Worm (Caenorhabditis elegans) whole organism, L3 larva: Measurements from ENCODE around the gene F55C12.19.

ENCODE experiments used
- R02D3.7 ChIP-seq: fragments of 150-350 bp; optimal IDR thresholded peaks from 2 replicates; lab custom pipeline; 2014; ENCODE audit warnings: missing biosample characterization, missing genetic modification characterization
- ZK546.5 ChIP-seq: sonication (generic microtip); optimal IDR thresholded peaks from 2 replicates; lab custom pipeline; 2017; ENCODE audit warnings: missing biosample characterization, missing genetic modification characterization
- ama-1 ChIP-seq: fragments of 150-350 bp; optimal IDR thresholded peaks from 2 replicates; lab custom pipeline; 2018
- ceh-28 ChIP-seq: fragments of 150-350 bp; optimal IDR thresholded peaks from 2 replicates; lab custom pipeline; 2014; ENCODE audit warnings: missing biosample characterization, missing genetic modification reagents, missing genetic modification characterization
- ceh-82 ChIP-seq: fragments of 150-350 bp; optimal IDR thresholded peaks from 2 replicates; lab custom pipeline; 2014; ENCODE audit warnings: missing biosample characterization, missing genetic modification characterization
- daf-12 ChIP-seq: fragments of 150-350 bp; optimal IDR thresholded peaks from 2 replicates; lab custom pipeline; 2014; ENCODE audit warnings: missing biosample characterization, missing genetic modification reagents, missing genetic modification characterization
- egl-27 ChIP-seq: sonication (generic microtip); optimal IDR thresholded peaks from 4 replicates; lab custom pipeline; 2017; ENCODE audit warnings: missing biosample characterization, missing genetic modification reagents, missing genetic modification characterization
- egl-5 ChIP-seq: fragments of 150-350 bp; optimal IDR thresholded peaks from 2 replicates; lab custom pipeline; 2017; ENCODE audit warnings: missing biosample characterization, missing genetic modification reagents, missing genetic modification characterization, inconsistent platforms
- elt-1 ChIP-seq: fragments of 150-350 bp; optimal IDR thresholded peaks from 2 replicates; lab custom pipeline; 2014; ENCODE audit warnings: missing biosample characterization, missing genetic modification characterization
- elt-2 ChIP-seq: sonication (generic microtip); optimal IDR thresholded peaks from 2 replicates; lab custom pipeline; 2016; ENCODE audit warnings: missing genetic modification reagents, mild to moderate bottlenecking, missing genetic modification characterization, missing compliant biosample characterization
- elt-3 ChIP-seq, 3 experiments: fragments of 150-350 bp in 1 of 3; sonication (generic microtip) in 2 of 3; optimal IDR thresholded peaks; 2 replicates in 2 of 3; 4 replicates in 1 of 3; lab custom pipeline; 2014 to 2017; ENCODE audit warnings: missing biosample characterization in 3 of 3, missing genetic modification characterization in 3 of 3
- eor-1 ChIP-seq, 2 experiments: fragments of 150-350 bp; optimal IDR thresholded peaks; 2 replicates each; lab custom pipeline; 2014 to 2018; ENCODE audit warnings: missing biosample characterization in 2 of 2, missing genetic modification characterization in 2 of 2
- fkh-10 ChIP-seq: sonication (generic microtip); optimal IDR thresholded peaks from 2 replicates; lab custom pipeline; 2017; ENCODE audit warnings: missing biosample characterization, missing genetic modification reagents, missing genetic modification characterization
- fkh-2 ChIP-seq: fragments of 150-350 bp; optimal IDR thresholded peaks from 2 replicates; lab custom pipeline; 2014; ENCODE audit warnings: missing biosample characterization, missing genetic modification reagents, missing genetic modification characterization
- hmg-11 ChIP-seq: sonication (generic microtip); optimal IDR thresholded peaks from 2 replicates; lab custom pipeline; 2016; ENCODE audit warnings: missing genetic modification characterization, missing compliant biosample characterization
- lin-15B ChIP-seq: fragments of 150-350 bp; optimal IDR thresholded peaks from 2 replicates; lab custom pipeline; 2014; ENCODE audit warnings: missing biosample characterization, missing genetic modification characterization
- mdl-1 ChIP-seq: fragments of 150-350 bp; optimal IDR thresholded peaks from 2 replicates; lab custom pipeline; 2014; ENCODE audit warnings: missing biosample characterization, missing genetic modification characterization
- nfya-1 ChIP-seq: sonication (generic microtip); optimal IDR thresholded peaks from 2 replicates; lab custom pipeline; 2017; ENCODE audit warnings: missing genetic modification characterization, mild to moderate bottlenecking, missing compliant biosample characterization, antibody characterized with exemption, moderate library complexity; ENCODE audit not compliant: insufficient read depth
- nhr-11 ChIP-seq: fragments of 150-350 bp; optimal IDR thresholded peaks from 2 replicates; lab custom pipeline; 2014; ENCODE audit warnings: missing biosample characterization, missing genetic modification characterization
- nhr-12 ChIP-seq: fragments of 150-350 bp; optimal IDR thresholded peaks from 2 replicates; lab custom pipeline; 2014; ENCODE audit warnings: missing biosample characterization, missing genetic modification characterization
- nhr-23 ChIP-seq: fragments of 150-350 bp; optimal IDR thresholded peaks from 2 replicates; lab custom pipeline; 2014; ENCODE audit warnings: missing biosample characterization, missing genetic modification reagents, missing genetic modification characterization
- nhr-237 ChIP-seq: fragments of 150-350 bp; optimal IDR thresholded peaks from 2 replicates; lab custom pipeline; 2014; ENCODE audit warnings: missing biosample characterization, missing genetic modification characterization
- pha-4 ChIP-seq: fragments of 150-350 bp; optimal IDR thresholded peaks from 2 replicates; lab custom pipeline; 2014; ENCODE audit warnings: missing biosample characterization, missing genetic modification reagents, missing genetic modification characterization
- sea-2 ChIP-seq: fragments of 150-350 bp; sonication (generic microtip); optimal IDR thresholded peaks from 4 replicates; lab custom pipeline; 2014; ENCODE audit warnings: missing biosample characterization, missing genetic modification reagents, missing genetic modification characterization
- skn-1 ChIP-seq: fragments of 150-350 bp; optimal IDR thresholded peaks from 2 replicates; lab custom pipeline; 2014; ENCODE audit warnings: missing biosample characterization, missing genetic modification characterization
- snpc-4 ChIP-seq: fragments of 150-350 bp; optimal IDR thresholded peaks from 2 replicates; lab custom pipeline; 2014; ENCODE audit warnings: missing biosample characterization, missing genetic modification characterization
- tbx-2 ChIP-seq: sonication (generic microtip); optimal IDR thresholded peaks from 2 replicates; lab custom pipeline; 2016; ENCODE audit warnings: mild to moderate bottlenecking, missing genetic modification characterization, missing compliant biosample characterization
- unc-39 ChIP-seq: sonication (generic microtip); optimal IDR thresholded peaks from 4 replicates; lab custom pipeline; 2017; ENCODE audit warnings: missing biosample characterization, missing genetic modification characterization
- unc-62 ChIP-seq: fragments of 150-350 bp; sonication (generic microtip); optimal IDR thresholded peaks from 4 replicates; lab custom pipeline; 2014; ENCODE audit warnings: missing biosample characterization, missing genetic modification reagents, missing genetic modification characterization
- zag-1 ChIP-seq: fragments of 150-350 bp; optimal IDR thresholded peaks from 2 replicates; lab custom pipeline; 2014; ENCODE audit warnings: missing biosample characterization, missing genetic modification characterization
- ztf-11 ChIP-seq: fragments of 150-350 bp; optimal IDR thresholded peaks from 2 replicates; lab custom pipeline; 2014; ENCODE audit warnings: missing biosample characterization, missing genetic modification characterization
- ztf-4 ChIP-seq: fragments of 150-350 bp; optimal IDR thresholded peaks from 2 replicates; lab custom pipeline; 2014; ENCODE audit warnings: missing biosample characterization, missing genetic modification characterization

The F55C12.19 gene

ce11 chrII:5835146-5835545 is 30.8 kb upstream of the F55C12.19 start:
- no peak for TF ChIP-seq hmg-11 (tag; lab: Kevin White, UChicago)
- TF ChIP-seq fkh-2 (tag; lab: Kevin White, UChicago) = no peak
- TF ChIP-seq R02D3.7 = no peak
- TF ChIP-seq unc-62 (GFP tag; lab: Kevin White, UChicago) = no peak
- no peak for TF ChIP-seq ztf-11
- TF ChIP-seq fkh-10 (GFP tag; lab: Kevin White, UChicago) = no peak
- TF ChIP-seq ZK546.5 (tag; lab: Kevin White, UChicago) = no peak
- TF ChIP-seq skn-1 = no peak
- TF ChIP-seq ceh-28 (tag; lab: Kevin White, UChicago) = no peak
- TF ChIP-seq elt-1 = no peak
- no peak for TF ChIP-seq mdl-1 (tag; lab: Kevin White, UChicago)
- TF ChIP-seq nhr-23 (tag; lab: Kevin White, UChicago) = no peak
- no peak for TF ChIP-seq unc-39 (tag; lab: Kevin White, UChicago)
- TF ChIP-seq sea-2 = no peak
- no peak for TF ChIP-seq elt-2 (tag; lab: Kevin White, UChicago)
- TF ChIP-seq, all 47 proteins: peak for 0

DNA sequence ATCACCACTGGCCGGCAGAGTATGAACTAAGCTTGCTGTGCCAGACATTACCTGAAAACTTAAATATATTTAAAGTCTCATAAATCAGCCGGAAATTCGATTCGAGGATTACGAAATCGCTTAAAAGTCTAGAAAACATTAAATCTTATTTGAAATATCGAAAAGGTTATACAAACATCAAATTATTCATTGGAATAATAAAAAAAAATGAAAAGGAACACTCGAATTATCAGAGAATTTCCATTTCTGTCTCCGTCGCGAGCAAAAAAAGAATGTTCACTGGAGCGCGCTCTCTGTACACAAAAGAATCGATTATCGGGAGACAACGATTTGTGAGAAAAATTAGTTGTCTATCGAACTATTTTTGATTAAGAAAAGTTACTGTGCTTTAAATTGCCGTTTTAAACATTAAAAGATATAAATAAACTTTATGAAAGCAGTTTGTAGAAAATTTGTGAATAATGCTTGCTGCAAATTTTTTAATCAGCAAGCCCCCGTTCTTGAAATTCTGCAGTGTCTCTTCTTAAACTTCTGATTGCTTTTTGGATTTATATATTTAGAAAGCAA is 29.7 kb upstream of the F55C12.19 start, which contains the start of gene fzo-1:
Gene fzo-1, minus strand, starts transcription at position 51 of the 567 bp plus-strand sequence.
- no peak for TF ChIP-seq ceh-82
- TF ChIP-seq egl-5 (tag; lab: Kevin White, UChicago) = no peak
- peak; percentile 22 for TF ChIP-seq fkh-10 (GFP tag; lab: Kevin White, UChicago)
- TF ChIP-seq unc-62 (GFP tag; lab: Kevin White, UChicago) = no peak
- peak; percentile 72 for TF ChIP-seq pha-4
- TF ChIP-seq snpc-4 (tag; lab: Kevin White, UChicago) = peak; percentile 29
- TF ChIP-seq ama-1 (lab: Kevin White, UChicago) = no peak
- no peak for TF ChIP-seq daf-12 (tag; lab: Kevin White, UChicago)
- TF ChIP-seq elt-3 (tag; optimal IDR thresholded peaks at IDR 0.05; lab: Kevin White, UChicago) = no peak
- no peak for TF ChIP-seq tbx-2
- TF ChIP-seq egl-27 (tag; lab: Kevin White, UChicago) = no peak
- TF ChIP-seq nhr-11 = no peak
- peak; percentile 52 for TF ChIP-seq lin-15B (tag; lab: Kevin White, UChicago)
- peak; percentile 47 for TF ChIP-seq elt-2 (tag; lab: Kevin White, UChicago)
- no peak for TF ChIP-seq zag-1
- no peak for TF ChIP-seq nhr-12 (tag; lab: Kevin White, UChicago)
- TF ChIP-seq mdl-1 (tag; lab: Kevin White, UChicago) = no peak
- TF ChIP-seq nfya-1 (tag; lab: Kevin White, UChicago) = peak; percentile 60
- no peak for TF ChIP-seq hmg-11 (tag; lab: Kevin White, UChicago)
- TF ChIP-seq ZK546.5 (tag; lab: Kevin White, UChicago) = no peak
- TF ChIP-seq ceh-28 (tag; lab: Kevin White, UChicago) = no peak
- TF ChIP-seq elt-1 = no peak
- TF ChIP-seq unc-39 (tag; lab: Kevin White, UChicago) = no peak
- no peak for TF ChIP-seq eor-1 (tag; optimal IDR thresholded peaks at IDR 0.05; lab: Kevin White, UChicago)

ce11 chrII:5838453-5838852 is 27.5 kb upstream of the F55C12.19 start, which contains the start of gene ZK1248.15:
Gene ZK1248.15 (minus strand): TSS chrII:5838553.
- TF ChIP-seq daf-12 (tag; lab: Kevin White, UChicago) (no peak), nhr-237 (tag; lab: Kevin White, UChicago) (no peak), unc-62 (GFP tag; lab: Kevin White, UChicago) (no peak)
- TF ChIP-seq, all 47 proteins: peak for 0

DNA sequence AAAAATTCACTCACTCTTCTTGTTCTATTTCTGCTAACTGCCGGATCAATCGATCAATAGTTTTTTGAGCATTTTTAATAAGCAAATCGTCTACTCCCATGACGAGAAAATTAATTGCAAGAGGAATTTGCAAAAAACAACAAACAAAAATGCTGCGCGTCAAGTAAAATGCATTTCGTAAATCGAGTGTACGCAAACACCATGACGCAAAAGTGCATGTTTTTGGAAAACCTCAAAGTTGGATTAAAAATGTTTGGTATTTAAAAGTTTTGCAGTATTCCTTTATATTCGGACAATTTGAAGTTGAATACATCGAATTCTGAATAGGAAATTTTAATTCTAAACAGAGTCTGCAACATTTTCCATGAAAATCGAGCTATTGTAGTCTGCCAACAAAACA is 26.7 kb upstream of the F55C12.19 start, which contains the start of gene ZK1248.19:
Gene ZK1248.19, minus strand, starts transcription at position 188 of the 400 bp plus-strand sequence.
- TF ChIP-seq hmg-11 (tag; lab: Kevin White, UChicago) (peak; percentile 42), egl-5 (tag; lab: Kevin White, UChicago) (no peak), ztf-4 (tag; lab: Kevin White, UChicago) (no peak), lin-15B (tag; lab: Kevin White, UChicago) (peak; percentile 4), R02D3.7 (peak; percentile 88), nhr-11 (no peak), nfya-1 (tag; lab: Kevin White, UChicago) (peak; percentile 28), pha-4 (peak; percentile 25), zag-1 (no peak), daf-12 (tag; lab: Kevin White, UChicago) (no peak), sea-2 (no peak), ama-1 (lab: Kevin White, UChicago) (peak; percentile 6), snpc-4 (tag; lab: Kevin White, UChicago) (peak; percentile 0)
